Fruit fly (Drosophila melanogaster): Measurements from ENCODE around the gene CG7453.

The CG7453 gene

dm6 chrX:19154998-19155397 lies 25.0 kb upstream of the CG7453 start (continued):
- peak; percentile 71 for TF ChIP-seq Usf (GFP tag; optimal IDR thresholded peaks at IDR 0.05)
- TF ChIP-seq kah (GFP tag; optimal IDR thresholded peaks at IDR 0.05) = peak; percentile 73
- TF ChIP-seq Jarid2 (GFP tag; optimal IDR thresholded peaks at IDR 0.05) = peak; percentile 45
- peak; percentile 3 for TF ChIP-seq CTCF (GFP tag; optimal IDR thresholded peaks at IDR 0.05)
- no peak for TF ChIP-seq sc (optimal IDR thresholded peaks at IDR 0.05)
- peak; percentile 88 for TF ChIP-seq sc (GFP tag; optimal IDR thresholded peaks at IDR 0.05)
- peak; percentile 93 for TF ChIP-seq otp (GFP tag; IDR thresholded peaks at IDR 0.05)
- TF ChIP-seq dmrt11E (tag; optimal IDR thresholded peaks at IDR 0.05) = peak; percentile 97
- TF ChIP-seq CG6254 (GFP tag; optimal IDR thresholded peaks at IDR 0.05) = peak; percentile 91
- peak; percentile 79 for TF ChIP-seq E2f1 (GFP tag; IDR thresholded peaks at IDR 0.05)
- peak; percentile 78 for TF ChIP-seq Rx (GFP tag; IDR thresholded peaks at IDR 0.05)
- peak; percentile 27 for TF ChIP-seq CG6683 (GFP tag; optimal IDR thresholded peaks at IDR 0.05)
- peak; percentile 72 for TF ChIP-seq CG10462 (GFP tag; optimal IDR thresholded peaks at IDR 0.05)
- peak; percentile 51 for TF ChIP-seq CG9876 (GFP tag; optimal IDR thresholded peaks at IDR 0.05)
- peak; percentile 71 for TF ChIP-seq Max (GFP tag; optimal IDR thresholded peaks at IDR 0.05)
- peak in 1 of 2 experiments; percentile 66 for TF ChIP-seq Hr78 (GFP tag; optimal IDR thresholded peaks at IDR 0.05)
- peak; percentile 72 for TF ChIP-seq CG11723 (GFP tag; optimal IDR thresholded peaks at IDR 0.05)
- TF ChIP-seq ERR (GFP tag; optimal IDR thresholded peaks at IDR 0.05) = peak; percentile 43
- peak; percentile 15 for TF ChIP-seq Hmr (GFP tag; optimal IDR thresholded peaks at IDR 0.05)
- peak; percentile 75 for TF ChIP-seq Mad (GFP tag; optimal IDR thresholded peaks at IDR 0.05)
- peak; percentile 67 for TF ChIP-seq B-H1 (GFP tag; IDR thresholded peaks at IDR 0.05)
- peak; percentile 3 for TF ChIP-seq sd (tag; optimal IDR thresholded peaks at IDR 0.05)
- peak; percentile 93 for TF ChIP-seq gsb-n (tag; optimal IDR thresholded peaks at IDR 0.05)
- TF ChIP-seq CG16779 (GFP tag; IDR thresholded peaks at IDR 0.05) = no peak
- no peak for TF ChIP-seq CG11085 (GFP tag; IDR thresholded peaks at IDR 0.05)
- TF ChIP-seq knrl (GFP tag; IDR thresholded peaks at IDR 0.05; ENCODE audit: partially characterized antibody) = no peak
- peak; percentile 82 for TF ChIP-seq onecut (GFP tag; IDR thresholded peaks at IDR 0.05)
- TF ChIP-seq MBD-R2 (GFP tag; IDR thresholded peaks at IDR 0.05) = peak; percentile 41; the same call in 1 of the 2 replicates
- no peak for TF ChIP-seq cad (GFP tag; optimal IDR thresholded peaks at IDR 0.05)
- TF ChIP-seq CG3065 (GFP tag; optimal IDR thresholded peaks at IDR 0.05) = peak; percentile 55
- TF ChIP-seq Oaz (GFP tag; IDR thresholded peaks at IDR 0.05) = no peak
- peak; percentile 55; the same call in 1 of the 2 replicates for TF ChIP-seq E2f2 (GFP tag; IDR thresholded peaks at IDR 0.05)
- TF ChIP-seq hb (GFP tag; IDR thresholded peaks at IDR 0.05; ENCODE audit: partially characterized antibody) = no peak
- no peak for TF ChIP-seq pfk (GFP tag; optimal IDR thresholded peaks at IDR 0.05)
- TF ChIP-seq Ssrp (tag; optimal IDR thresholded peaks at IDR 0.05) = peak; percentile 89
- TF ChIP-seq sna (GFP tag; IDR thresholded peaks at IDR 0.05; ENCODE audit: partially characterized antibody) = no peak
- TF ChIP-seq Xrp1 (GFP tag; IDR thresholded peaks at IDR 0.05) = peak; percentile 97
- TF ChIP-seq CG18011 (GFP tag; optimal IDR thresholded peaks at IDR 0.05) = no peak
- TF ChIP-seq az2 (GFP tag; optimal IDR thresholded peaks at IDR 0.05) = peak; percentile 84
- no peak for TF ChIP-seq CG17912 (GFP tag; optimal IDR thresholded peaks at IDR 0.05)
- TF ChIP-seq B-H2 (GFP tag; optimal IDR thresholded peaks at IDR 0.05) = no peak
- TF ChIP-seq Myb (GFP tag; optimal IDR thresholded peaks at IDR 0.05) = peak; percentile 48
- no peak for TF ChIP-seq zfh2 (GFP tag; optimal IDR thresholded peaks at IDR 0.05)
- peak; percentile 73 for TF ChIP-seq dan (GFP tag; IDR thresholded peaks at IDR 0.05)
- TF ChIP-seq ttk (GFP tag; IDR thresholded peaks at IDR 0.05) = peak; percentile 84
- 0 out of 3 replicates have a peak, but pooled peaks have one; percentile 41 for TF ChIP-seq CG11560 (tag; IDR thresholded peaks at IDR 0.05)
- TF ChIP-seq CG7556 (GFP tag; optimal IDR thresholded peaks at IDR 0.05) = peak; percentile 77
- peak; percentile 80 for TF ChIP-seq CG30403 (GFP tag; optimal IDR thresholded peaks at IDR 0.05)
- peak; percentile 86 for TF ChIP-seq pnt (GFP tag; optimal IDR thresholded peaks at IDR 0.05)
- peak; percentile 68 for TF ChIP-seq Fer3 (tag; optimal IDR thresholded peaks at IDR 0.05)
- peak; percentile 85 for TF ChIP-seq CG13624 (GFP tag; optimal IDR thresholded peaks at IDR 0.05)
- TF ChIP-seq CG11398 (GFP tag; optimal IDR thresholded peaks at IDR 0.05) = peak; percentile 82
